Worm (Caenorhabditis elegans) whole organism, young adult: Measurements from ENCODE around the gene Y59H11AM.1.

ENCODE experiments used
- B0035.1 ChIP-seq: sonication (generic microtip); optimal IDR thresholded peaks from 2 replicates; lab custom pipeline; 2016; ENCODE audit warnings: missing genetic modification characterization, mild to moderate bottlenecking, missing compliant biosample characterization, missing genotype, missing genetic modification reagents
- B0336.3 ChIP-seq: fragments of 200-800 bp; sonication (Bioruptor generic); IDR thresholded peaks from 2 replicates; pipeline ENCODE4 v1.3.6; 2022; ENCODE audit warnings: missing genetic modification characterization, missing compliant biosample characterization
- C06A6.2 ChIP-seq: fragments of 200-800 bp; sonication (Bioruptor generic); conservative IDR thresholded peaks from 2 replicates; pipeline ENCODE4 v1.3.6; 2022; ENCODE audit warnings: missing genetic modification characterization, missing compliant biosample characterization
- C17E4.6 ChIP-seq: fragments of 200-800 bp; sonication (Bioruptor generic); IDR thresholded peaks from 2 replicates; pipeline ENCODE4 v1.3.6; 2022; ENCODE audit warnings: missing genetic modification reagents, missing genetic modification characterization, missing compliant biosample characterization
- F39B2.1 ChIP-seq: fragments of 200-800 bp; sonication (Bioruptor generic); IDR thresholded peaks from 2 replicates; pipeline ENCODE4 v1.3.6; 2022; ENCODE audit warnings: missing genetic modification reagents, missing genetic modification characterization, missing compliant biosample characterization
- F52B5.7 ChIP-seq: sonication (generic microtip); optimal IDR thresholded peaks from 2 replicates; lab custom pipeline; 2016; ENCODE audit warnings: mild to moderate bottlenecking, missing genetic modification characterization, missing compliant biosample characterization
- K12H6.12 ChIP-seq: fragments of 200-800 bp; sonication (Bioruptor generic); optimal IDR thresholded peaks from 2 replicates; lab custom pipeline; 2018; ENCODE audit warnings: mild to moderate bottlenecking, missing genetic modification characterization, missing compliant biosample characterization
- Y53G8AR.9 ChIP-seq: fragments of 200-800 bp; sonication (Bioruptor generic); conservative IDR thresholded peaks from 2 replicates; pipeline ENCODE4 v1.3.6; 2022; ENCODE audit warnings: missing genetic modification reagents, missing genetic modification characterization, missing compliant biosample characterization
- Y79H2A.3 ChIP-seq: fragments of 200-800 bp; sonication (Bioruptor generic); conservative IDR thresholded peaks from 2 replicates; pipeline ENCODE4 v1.3.6; 2022; ENCODE audit warnings: missing genetic modification reagents, missing genetic modification characterization, missing compliant biosample characterization
- akir-1 ChIP-seq: fragments of 200-800 bp; sonication (Bioruptor generic); optimal IDR thresholded peaks from 2 replicates; lab custom pipeline; 2018; ENCODE audit warnings: mild to moderate bottlenecking, missing genetic modification characterization, moderate library complexity, missing compliant biosample characterization
- atf-7 ChIP-seq: sonication (generic microtip); optimal IDR thresholded peaks from 2 replicates; lab custom pipeline; 2017; ENCODE audit warnings: mild to moderate bottlenecking, missing genetic modification characterization, missing compliant biosample characterization
- attf-5 ChIP-seq: fragments of 200-800 bp; sonication (Bioruptor generic); optimal IDR thresholded peaks from 2 replicates; lab custom pipeline; 2018; ENCODE audit warnings: mild to moderate bottlenecking, missing genetic modification characterization, missing compliant biosample characterization
- bed-2 ChIP-seq: fragments of 200-800 bp; sonication (Bioruptor generic); IDR thresholded peaks from 2 replicates; pipeline ENCODE4 v1.3.6; 2022; ENCODE audit warnings: missing genetic modification reagents, missing genetic modification characterization, missing compliant biosample characterization
- ceh-27 ChIP-seq: fragments of 200-800 bp; sonication (Bioruptor generic); optimal IDR thresholded peaks from 2 replicates; lab custom pipeline; 2018; ENCODE audit warnings: mild to moderate bottlenecking, missing genetic modification characterization, moderate library complexity, missing compliant biosample characterization
- ceh-58 ChIP-seq: fragments of 200-800 bp; sonication (Bioruptor generic); IDR thresholded peaks from 2 replicates; pipeline ENCODE4 v1.3.6; 2022; ENCODE audit warnings: missing genetic modification characterization, missing compliant biosample characterization
- die-1 ChIP-seq: sonication (generic microtip); optimal IDR thresholded peaks from 2 replicates; lab custom pipeline; 2016; ENCODE audit warnings: missing genotype, mild to moderate bottlenecking, missing genetic modification characterization, missing compliant biosample characterization
- dox-1 ChIP-seq: fragments of 200-800 bp; sonication (Bioruptor generic); IDR thresholded peaks from 2 replicates; pipeline ENCODE4 v1.3.6; 2022; ENCODE audit warnings: missing genetic modification reagents, missing genetic modification characterization, missing compliant biosample characterization
- dpl-1 ChIP-seq: fragments of 150-350 bp; optimal IDR thresholded peaks from 2 replicates; lab custom pipeline; 2014; ENCODE audit warnings: missing biosample characterization, missing genetic modification reagents, missing genetic modification characterization
- efl-1 ChIP-seq: fragments of 150-350 bp; optimal IDR thresholded peaks from 2 replicates; lab custom pipeline; 2014; ENCODE audit warnings: missing biosample characterization, missing genetic modification reagents, missing genetic modification characterization
- egl-18 ChIP-seq: fragments of 200-800 bp; sonication (Bioruptor generic); IDR thresholded peaks from 2 replicates; pipeline ENCODE4 v1.3.6; 2022; ENCODE audit warnings: missing genetic modification reagents, missing genetic modification characterization, missing compliant biosample characterization
- ekl-4 ChIP-seq: fragments of 200-800 bp; sonication (Bioruptor generic); IDR thresholded peaks from 2 replicates; pipeline ENCODE4 v1.3.6; 2022; ENCODE audit warnings: missing genetic modification reagents, missing genetic modification characterization, missing compliant biosample characterization
- gei-17 ChIP-seq: fragments of 200-800 bp; sonication (Bioruptor generic); optimal IDR thresholded peaks from 2 replicates; lab custom pipeline; 2018; ENCODE audit warnings: mild to moderate bottlenecking, missing genetic modification characterization, missing compliant biosample characterization
- hmg-1.2 ChIP-seq: fragments of 200-800 bp; sonication (Bioruptor generic); IDR thresholded peaks from 2 replicates; pipeline ENCODE4 v1.3.6; 2022; ENCODE audit warnings: missing genetic modification reagents, missing genetic modification characterization, missing compliant biosample characterization
- let-607 ChIP-seq, 2 experiments: fragments of 200-800 bp in 1 of 2; sonication (Bioruptor generic) in 1 of 2; sonication (generic microtip) in 1 of 2; optimal IDR thresholded peaks; 2 replicates each; lab custom pipeline; 2016 to 2018; ENCODE audit warnings: mild to moderate bottlenecking in 2 of 2, missing compliant biosample characterization in 2 of 2, missing genetic modification characterization in 2 of 2, moderate library complexity in 2 of 2, missing genotype in 1 of 2
- lin-26 ChIP-seq: fragments of 200-800 bp; sonication (Bioruptor generic); IDR thresholded peaks from 2 replicates; pipeline ENCODE4 v1.3.6; 2022; ENCODE audit warnings: missing genetic modification reagents, missing genetic modification characterization, missing compliant biosample characterization
- lin-40 ChIP-seq: sonication (generic microtip); optimal IDR thresholded peaks from 2 replicates; lab custom pipeline; 2016; ENCODE audit warnings: missing genetic modification characterization, mild to moderate bottlenecking, missing compliant biosample characterization, missing genotype, missing genetic modification reagents
- lin-54 ChIP-seq: fragments of 200-800 bp; sonication (Bioruptor generic); optimal IDR thresholded peaks from 2 replicates; lab custom pipeline; 2018; ENCODE audit warnings: mild to moderate bottlenecking, missing genetic modification characterization, missing compliant biosample characterization
- madf-10 ChIP-seq: sonication (generic microtip); optimal IDR thresholded peaks from 2 replicates; lab custom pipeline; 2016; ENCODE audit warnings: mild to moderate bottlenecking, missing genetic modification characterization, missing compliant biosample characterization
- madf-6 ChIP-seq: fragments of 200-800 bp; sonication (Bioruptor generic); IDR thresholded peaks from 2 replicates; pipeline ENCODE4 v1.3.6; 2022; ENCODE audit warnings: missing genetic modification reagents, missing genetic modification characterization, missing compliant biosample characterization
- mel-28 ChIP-seq: sonication (generic microtip); optimal IDR thresholded peaks from 2 replicates; lab custom pipeline; 2016; ENCODE audit warnings: borderline replicate concordance, mild to moderate bottlenecking, missing genetic modification characterization, missing compliant biosample characterization
- mxl-1 ChIP-seq: sonication (generic microtip); optimal IDR thresholded peaks from 2 replicates; lab custom pipeline; 2016; ENCODE audit warnings: missing genetic modification characterization, missing compliant biosample characterization
- nfya-2 ChIP-seq: fragments of 200-800 bp; sonication (Bioruptor generic); IDR thresholded peaks from 2 replicates; pipeline ENCODE4 v1.3.6; 2022; ENCODE audit warnings: missing genetic modification reagents, missing genetic modification characterization, missing compliant biosample characterization
- nfyb-1 ChIP-seq: fragments of 200-800 bp; sonication (Bioruptor generic); IDR thresholded peaks from 2 replicates; pipeline ENCODE4 v1.3.6; 2022; ENCODE audit warnings: missing genetic modification reagents, missing genetic modification characterization, missing compliant biosample characterization
- nhr-80 ChIP-seq: sonication (generic microtip); optimal IDR thresholded peaks from 2 replicates; lab custom pipeline; 2016; ENCODE audit warnings: missing genetic modification characterization, missing compliant biosample characterization
- pbrm-1 ChIP-seq: fragments of 200-800 bp; sonication (Bioruptor generic); IDR thresholded peaks from 2 replicates; pipeline ENCODE4 v1.3.6; 2022; ENCODE audit warnings: missing genetic modification reagents, missing genetic modification characterization, missing compliant biosample characterization
- snpc-3.4 ChIP-seq: sonication (generic microtip); optimal IDR thresholded peaks from 2 replicates; lab custom pipeline; 2017; ENCODE audit warnings: missing genetic modification characterization, mild to moderate bottlenecking, missing compliant biosample characterization, antibody characterized with exemption, moderate library complexity, missing genotype, missing genetic modification reagents
- snpc-4 ChIP-seq, 5 experiments: fragments of 150-350 bp in 1 of 5; sonication (generic microtip) in 4 of 5; optimal IDR thresholded peaks; 2 replicates each; lab custom pipeline; 2014 to 2018; ENCODE audit warnings: missing genetic modification characterization in 5 of 5, missing biosample characterization in 3 of 5, antibody characterized with exemption in 2 of 5, mild to moderate bottlenecking in 2 of 5, missing compliant biosample characterization in 2 of 5, missing genotype in 2 of 5, moderate library complexity in 2 of 5, missing genetic modification reagents in 1 of 5
- sptf-2 ChIP-seq: fragments of 200-800 bp; sonication (Bioruptor generic); optimal IDR thresholded peaks from 2 replicates; lab custom pipeline; 2018; ENCODE audit warnings: mild to moderate bottlenecking, missing genetic modification characterization, missing compliant biosample characterization
- tbp1 ChIP-seq: fragments of 200-800 bp; sonication (Bioruptor generic); optimal IDR thresholded peaks from 2 replicates; lab custom pipeline; 2018; ENCODE audit warnings: mild to moderate bottlenecking, missing genetic modification characterization, missing compliant biosample characterization
- tlf-1 ChIP-seq: fragments of 200-800 bp; sonication (Bioruptor generic); optimal IDR thresholded peaks from 2 replicates; lab custom pipeline; 2018; ENCODE audit warnings: mild to moderate bottlenecking, missing genetic modification characterization, missing compliant biosample characterization
- unc-130 ChIP-seq: sonication (generic microtip); optimal IDR thresholded peaks from 2 replicates; lab custom pipeline; 2016; ENCODE audit warnings: missing genetic modification reagents, missing genetic modification characterization, missing compliant biosample characterization
- xnd-1 ChIP-seq: sonication (generic microtip); optimal IDR thresholded peaks from 2 replicates; lab custom pipeline; 2016; ENCODE audit warnings: missing genotype, missing genetic modification reagents, missing genetic modification characterization, missing compliant biosample characterization
- ztf-18 ChIP-seq: sonication (generic microtip); optimal IDR thresholded peaks from 2 replicates; lab custom pipeline; 2016; ENCODE audit warnings: missing genotype, mild to moderate bottlenecking, missing genetic modification characterization, missing compliant biosample characterization
- ztf-25 ChIP-seq: fragments of 200-800 bp; sonication (Bioruptor generic); IDR thresholded peaks from 2 replicates; pipeline ENCODE4 v1.3.6; 2022; ENCODE audit warnings: missing genetic modification reagents, missing genetic modification characterization, missing compliant biosample characterization
- ztf-3 ChIP-seq: fragments of 200-800 bp; sonication (Bioruptor generic); optimal IDR thresholded peaks from 2 replicates; lab custom pipeline; 2018; ENCODE audit warnings: mild to moderate bottlenecking, missing genetic modification characterization, missing compliant biosample characterization

Gene Y59H11AM.1

DNA sequence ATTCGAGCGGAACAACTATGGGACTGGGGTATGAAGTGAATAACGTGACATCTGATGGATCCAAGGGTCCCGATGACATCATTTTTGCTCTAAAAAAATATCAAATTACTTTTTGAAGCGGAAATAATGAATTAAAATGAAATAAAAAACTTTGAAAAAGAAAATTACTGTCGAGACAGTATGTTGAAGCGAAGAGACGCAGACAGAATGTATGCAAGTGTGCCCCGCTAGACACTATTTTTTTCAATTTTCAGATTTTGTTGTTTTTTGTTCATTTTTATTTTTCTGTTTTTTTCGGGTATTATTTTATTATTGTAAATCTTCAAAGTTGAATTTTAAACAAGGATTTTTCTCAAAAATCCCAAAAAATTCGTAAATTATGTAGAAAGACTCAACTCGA is 47.5 kb downstream of the Y59H11AM.1 start, which contains the start of gene F42A9.8:
Gene F42A9.8 (minus strand): TSS at position 88 of the 400 bp plus-strand sequence.
- TF ChIP-seq hmg-1.2 (GFP tag; lab: Robert Waterston, UW): peak; percentile 96
- TF ChIP-seq nfya-2 (GFP tag; lab: Robert Waterston, UW): no peak
- no peak for TF ChIP-seq nfyb-1 (GFP tag; lab: Robert Waterston, UW)
- peak; percentile 10 for TF ChIP-seq snpc-3.4 (tag; lab: Kevin White, UChicago)

DNA sequence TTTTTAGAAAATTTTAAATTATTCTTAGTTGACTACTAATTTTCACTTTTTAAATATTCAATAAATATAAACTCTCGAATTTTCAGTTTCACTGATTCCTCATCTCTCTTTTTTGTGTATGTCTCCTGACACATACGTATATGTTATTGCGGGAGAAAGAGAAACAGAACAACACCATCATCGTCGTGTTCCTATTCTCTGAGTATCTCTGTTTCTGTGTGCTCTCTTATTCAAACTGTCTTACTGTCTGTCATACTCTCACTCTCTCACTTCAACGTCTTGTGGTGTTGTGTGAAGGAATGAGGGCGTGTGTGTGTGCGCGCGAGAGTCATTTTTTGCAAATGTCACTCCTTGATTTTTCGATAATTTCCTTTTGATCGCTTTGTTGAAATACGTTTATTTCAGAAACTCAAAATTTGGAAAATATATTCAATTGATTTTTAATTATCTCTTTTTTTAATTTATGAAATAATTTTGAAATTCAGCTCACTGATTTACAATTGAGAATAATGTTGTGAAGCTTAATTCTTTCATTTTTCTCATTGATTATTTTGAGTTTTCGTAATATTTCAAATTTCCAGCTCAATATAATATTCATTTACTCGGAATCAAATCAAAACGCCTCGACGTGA is 49.0 kb downstream of the Y59H11AM.1 start, which contains the start of gene lin-49:
Gene lin-49 (plus strand): TSS at position 582 of the 632 bp plus-strand sequence.
- TF ChIP-seq F39B2.1 (GFP tag; lab: Robert Waterston, UW) (no peak), pbrm-1 (GFP tag; lab: Robert Waterston, UW) (no peak), lin-40 (peak; percentile 62), dpl-1 (GFP tag; lab: Kevin White, UChicago) (no peak), F52B5.7 (tag; lab: Kevin White, UChicago) (no peak), ztf-25 (GFP tag; lab: Robert Waterston, UW) (no peak), nfyb-1 (GFP tag; lab: Robert Waterston, UW) (0 out of 2 replicates have a peak, but pooled peaks have one; percentile 53), tbp1 (GFP tag; lab: Kevin White, UChicago) (peak; percentile 32), bed-2 (GFP tag; lab: Robert Waterston, UW) (no peak), lin-26 (GFP tag; lab: Robert Waterston, UW) (peak; percentile 72; the same call in 1 of the 2 replicates), K12H6.12 (tag; lab: Kevin White, UChicago) (peak; percentile 56), efl-1 (GFP tag; lab: Kevin White, UChicago) (no peak), mxl-1 (tag; lab: Kevin White, UChicago) (no peak), ztf-3 (GFP tag; lab: Kevin White, UChicago) (no peak), B0035.1 (tag; lab: Kevin White, UChicago) (no peak), die-1 (tag; lab: Kevin White, UChicago) (no peak), lin-54 (peak; percentile 36), C17E4.6 (GFP tag; lab: Robert Waterston, UW) (no peak), egl-18 (GFP tag; lab: Robert Waterston, UW) (no peak), madf-10 (peak; percentile 39), sptf-2 (GFP tag; lab: Kevin White, UChicago) (no peak), mel-28 (tag; lab: Kevin White, UChicago) (no peak), attf-5 (peak; percentile 85), ceh-58 (no peak), snpc-4 (GFP tag; optimal IDR thresholded peaks at IDR 0.05; lab: Kevin White, UChicago) (no peak), snpc-4 (tag; optimal IDR thresholded peaks at IDR 0.05; lab: Kevin White, UChicago) (peak in 1 of 4 experiments; percentile 23), xnd-1 (tag; lab: Kevin White, UChicago) (no peak), akir-1 (no peak), tlf-1 (GFP tag; lab: Kevin White, UChicago) (no peak), B0336.3 (GFP tag; lab: Robert Waterston, UW) (peak; percentile 43; the same call in 1 of the 2 replicates), atf-7 (tag; lab: Kevin White, UChicago) (no peak), nhr-80 (peak; percentile 75), unc-130 (GFP tag; lab: Kevin White, UChicago) (no peak), ztf-18 (tag; lab: Kevin White, UChicago) (peak; percentile 23), hmg-1.2 (GFP tag; lab: Robert Waterston, UW) (peak; percentile 86; the same call in 1 of the 2 replicates), dox-1 (peak; percentile 60; the same call in 1 of the 2 replicates), ceh-27 (GFP tag; lab: Kevin White, UChicago) (peak; percentile 66), madf-6 (0 out of 2 replicates have a peak, but pooled peaks have one; percentile 16), Y79H2A.3 (no peak), let-607 (tag; optimal IDR thresholded peaks at IDR 0.05; lab: Kevin White, UChicago) (peak in 1 of 2 experiments; percentile 14), C06A6.2 (GFP tag; lab: Robert Waterston, UW) (0 out of 2 replicates have a peak, but pooled peaks have one; percentile 11), Y53G8AR.9 (GFP tag; lab: Robert Waterston, UW) (no peak), gei-17 (GFP tag; lab: Kevin White, UChicago) (no peak), ekl-4 (GFP tag; lab: Robert Waterston, UW) (no peak)
